Fruit fly (Drosophila melanogaster): Measurements from ENCODE around the gene CG14712.

The CG14712 gene

dm6 chr3R:11595523-11595922 is 33.0 kb upstream of the CG14712 start (continued):
- TF ChIP-seq sd (tag; optimal IDR thresholded peaks at IDR 0.05): no peak
- TF ChIP-seq h (optimal IDR thresholded peaks at IDR 0.05): no peak
- no peak for TF ChIP-seq CG6854 (GFP tag; optimal IDR thresholded peaks at IDR 0.05)
- no peak for TF ChIP-seq Sin3A (optimal IDR thresholded peaks at IDR 0.05)
- no peak for TF ChIP-seq dpn (GFP tag; optimal IDR thresholded peaks at IDR 0.05)
- no peak for TF ChIP-seq YL-1 (GFP tag; optimal IDR thresholded peaks at IDR 0.05)
- TF ChIP-seq CG13624 (GFP tag; optimal IDR thresholded peaks at IDR 0.05): no peak
- TF ChIP-seq row (GFP tag; IDR thresholded peaks at IDR 0.05): peak; percentile 52
- TF ChIP-seq lbe (GFP tag; optimal IDR thresholded peaks at IDR 0.05): no peak
- TF ChIP-seq bsh (GFP tag; optimal IDR thresholded peaks at IDR 0.05): peak in 1 of 2 experiments; percentile 23
- TF ChIP-seq sens (GFP tag): peak; percentile 32
- TF ChIP-seq Sox100B (GFP tag; optimal IDR thresholded peaks at IDR 0.05): no peak
- no peak for TF ChIP-seq eyg (GFP tag; optimal IDR thresholded peaks at IDR 0.05)
- TF ChIP-seq hkb (optimal IDR thresholded peaks at IDR 0.05): no peak
- no peak for TF ChIP-seq hkb (GFP tag; IDR thresholded peaks at IDR 0.05)
- TF ChIP-seq CG7372 (GFP tag; IDR thresholded peaks at IDR 0.05): no peak
- no peak for TF ChIP-seq ssp (GFP tag; IDR thresholded peaks at IDR 0.05)
- no peak for TF ChIP-seq Hr78 (GFP tag; optimal IDR thresholded peaks at IDR 0.05)
- no peak for TF ChIP-seq CG14441 (GFP tag; IDR thresholded peaks at IDR 0.05)
- TF ChIP-seq CG2678 (tag; optimal IDR thresholded peaks at IDR 0.05): no peak
- no peak for TF ChIP-seq cas (GFP tag; IDR thresholded peaks at IDR 0.05)
- TF ChIP-seq Hr51 (GFP tag; optimal IDR thresholded peaks at IDR 0.05): no peak
- TF ChIP-seq Fer3 (tag; optimal IDR thresholded peaks at IDR 0.05): no peak
- TF ChIP-seq ara (GFP tag; IDR thresholded peaks at IDR 0.05): no peak
- no peak for TF ChIP-seq Kr (GFP tag; optimal IDR thresholded peaks at IDR 0.05)
- TF ChIP-seq CG8089 (GFP tag; optimal IDR thresholded peaks at IDR 0.05): no peak
- no peak for TF ChIP-seq CG10366 (GFP tag; IDR thresholded peaks at IDR 0.05)
- TF ChIP-seq tio (GFP tag; optimal IDR thresholded peaks at IDR 0.05): no peak
- TF ChIP-seq tx (GFP tag; optimal IDR thresholded peaks at IDR 0.05): no peak
- TF ChIP-seq tin (GFP tag; optimal IDR thresholded peaks at IDR 0.05): no peak
- TF ChIP-seq cad (GFP tag; optimal IDR thresholded peaks at IDR 0.05): no peak
- TF ChIP-seq CG18764 (GFP tag; optimal IDR thresholded peaks at IDR 0.05): no peak
- 0 out of 2 replicates have a peak, but pooled peaks have one; percentile 30 for TF ChIP-seq CG6689 (GFP tag; IDR thresholded peaks at IDR 0.05)
- no peak for TF ChIP-seq CG12942 (GFP tag; optimal IDR thresholded peaks at IDR 0.05)
- no peak for TF ChIP-seq Lpt (GFP tag; optimal IDR thresholded peaks at IDR 0.05)
- no peak for TF ChIP-seq vvl (GFP tag; IDR thresholded peaks at IDR 0.05)
- TF ChIP-seq sisA (GFP tag; IDR thresholded peaks at IDR 0.05): peak; percentile 21; the same call in 1 of the 2 replicates
- TF ChIP-seq CG12155 (GFP tag; optimal IDR thresholded peaks at IDR 0.05): no peak
- TF ChIP-seq aop (GFP tag; IDR thresholded peaks at IDR 0.05): no peak
- TF ChIP-seq Nf-YB (GFP tag; optimal IDR thresholded peaks at IDR 0.05): no peak
- no peak for TF ChIP-seq Xrp1 (GFP tag; IDR thresholded peaks at IDR 0.05)
- no peak for TF ChIP-seq kay (GFP tag; optimal IDR thresholded peaks at IDR 0.05)
- no peak for TF ChIP-seq CG4820 (GFP tag; optimal IDR thresholded peaks at IDR 0.05)
- TF ChIP-seq kni (GFP tag; optimal IDR thresholded peaks at IDR 0.05): peak; percentile 11
- TF ChIP-seq cg (GFP tag; optimal IDR thresholded peaks at IDR 0.05): no peak
- TF ChIP-seq Hey (tag; optimal IDR thresholded peaks at IDR 0.05): no peak
- no peak for TF ChIP-seq esg (GFP tag; conservative IDR thresholded peaks at IDR 0.05)
- no peak for TF ChIP-seq CG14860 (GFP tag; IDR thresholded peaks at IDR 0.05; ENCODE audit: partially characterized antibody)
- TF ChIP-seq lmd (GFP tag; IDR thresholded peaks at IDR 0.05): peak; percentile 8; the same call in 1 of the 2 replicates
- no peak for TF ChIP-seq ac (GFP tag; optimal IDR thresholded peaks at IDR 0.05)
- peak; percentile 1 for TF ChIP-seq CG10979 (tag; optimal IDR thresholded peaks at IDR 0.05)
- no peak for TF ChIP-seq hth (optimal IDR thresholded peaks at IDR 0.05)
- no peak for TF ChIP-seq CG18262 (tag; optimal IDR thresholded peaks at IDR 0.05)
- no peak for TF ChIP-seq grau (tag; optimal IDR thresholded peaks at IDR 0.05)

Data from whole organism, embryonic.